Worm (Caenorhabditis elegans) whole organism, L2 larva: ENCODE results near the gene srg-13.

Experiments
- ceh-82 ChIP-seq: fragments of 150-350 bp; optimal IDR thresholded peaks from 2 replicates; lab custom pipeline; 2014; ENCODE audit warnings: missing biosample characterization, missing genetic modification characterization
- unc-39 ChIP-seq: fragments of 150-350 bp; optimal IDR thresholded peaks from 2 replicates; lab custom pipeline; 2014; ENCODE audit warnings: missing biosample characterization, missing genetic modification characterization

ce11 chrIII:4689595-4689994 is 17.5 kb downstream of the srg-13 start:
- no peak for TF ChIP-seq unc-39
- no peak for TF ChIP-seq ceh-82 (tag; lab: Kevin White, UChicago)
